Worm (Caenorhabditis elegans) whole organism, late embryonic: ENCODE measurements around the gene T05C7.7.
"Not testable (repeated sequence)": the region's sequence is repeated elsewhere in the genome, so short reads cannot be mapped to it uniquely, and the experiment has no call there.

Experiments used
- C08G9.2 ChIP-seq: sonication (generic microtip); optimal IDR thresholded peaks from 2 replicates; lab custom pipeline; 2016; ENCODE audit warnings: mild to moderate bottlenecking, missing genetic modification characterization, moderate library complexity, missing compliant biosample characterization
- F13H6.1 ChIP-seq: sonication (generic microtip); optimal IDR thresholded peaks from 2 replicates; lab custom pipeline; 2016; ENCODE audit warnings: missing genetic modification characterization, missing compliant biosample characterization
- ceh-14 ChIP-seq: sonication (generic microtip); optimal IDR thresholded peaks from 2 replicates; lab custom pipeline; 2016; ENCODE audit warnings: missing genotype, missing genetic modification characterization, missing compliant biosample characterization
- fkh-10 ChIP-seq: fragments of 150-350 bp; optimal IDR thresholded peaks from 2 replicates; lab custom pipeline; 2014; ENCODE audit warnings: missing biosample characterization, missing genetic modification reagents, missing genetic modification characterization
- gmeb-2 ChIP-seq: sonication (generic microtip); optimal IDR thresholded peaks from 2 replicates; lab custom pipeline; 2016; ENCODE audit warnings: missing genetic modification characterization, inconsistent platforms, missing compliant biosample characterization
- hlh-6 ChIP-seq: sonication (generic microtip); optimal IDR thresholded peaks from 2 replicates; lab custom pipeline; 2016; ENCODE audit warnings: missing genotype, missing genetic modification characterization, missing compliant biosample characterization
- nfya-1 ChIP-seq: sonication (generic microtip); optimal IDR thresholded peaks from 2 replicates; lab custom pipeline; 2017; ENCODE audit warnings: missing genetic modification characterization, mild to moderate bottlenecking, missing compliant biosample characterization, antibody characterized with exemption, moderate library complexity
- pqm-1 ChIP-seq: sonication (generic microtip); optimal IDR thresholded peaks from 2 replicates; lab custom pipeline; 2016; ENCODE audit warnings: missing genetic modification characterization, missing compliant biosample characterization
- pros-1 ChIP-seq: fragments of 150-350 bp; optimal IDR thresholded peaks from 2 replicates; lab custom pipeline; 2014; ENCODE audit warnings: missing biosample characterization, missing genetic modification reagents, missing genetic modification characterization
- unc-42 ChIP-seq: sonication (generic microtip); optimal IDR thresholded peaks from 2 replicates; lab custom pipeline; 2016; ENCODE audit warnings: missing genotype, missing genetic modification characterization, missing compliant biosample characterization
- zip-5 ChIP-seq: sonication (generic microtip); optimal IDR thresholded peaks from 2 replicates; lab custom pipeline; 2016; ENCODE audit warnings: missing genetic modification characterization, missing compliant biosample characterization

- not testable (repeated sequence) for TF ChIP-seq hlh-6 (tag; lab: Kevin White, UChicago); gmeb-2; ceh-14 (tag; lab: Kevin White, UChicago); pros-1; fkh-10 (GFP tag; lab: Kevin White, UChicago); F13H6.1 (tag; lab: Kevin White, UChicago); nfya-1; pqm-1 (tag; lab: Kevin White, UChicago); C08G9.2 (tag; lab: Kevin White, UChicago); zip-5 (tag; lab: Kevin White, UChicago); unc-42 (tag; lab: Kevin White, UChicago)
These were observed at the start of gene T05C7.7 for ce11 chrIV:61448-61847.
